Fruit fly (Drosophila melanogaster) S2 (cell line): ENCODE results near the gene tgy.

Source experiments
- CG8478 ChIP-seq: fragments of >200 bp; optimal IDR thresholded peaks from 2 replicates; lab custom pipeline; 2018
- CTCF ChIP-seq, 2 experiments: fragments of >200 bp; optimal IDR thresholded peaks; 2 replicates each; lab custom pipeline; 2018

DNA sequence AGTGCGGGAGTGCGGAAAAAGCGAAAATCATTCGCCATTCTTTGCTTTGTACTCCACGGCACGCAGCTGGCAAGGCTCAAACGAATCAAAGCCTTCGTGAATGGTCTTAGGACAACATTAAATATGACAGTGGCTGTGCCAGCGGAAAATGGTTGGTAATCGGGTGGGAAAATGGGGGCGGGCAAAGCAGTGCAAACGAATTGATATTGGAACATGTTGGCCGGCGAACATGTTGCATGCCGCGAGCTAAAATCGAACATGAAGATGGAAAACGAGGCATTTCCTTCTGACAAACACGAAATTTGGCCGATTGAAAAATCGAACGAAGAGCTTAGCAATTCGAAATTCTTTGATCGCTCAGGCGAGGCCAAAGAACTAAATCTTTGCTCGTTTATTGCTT lies 30.9 kb downstream of the tgy start:
- TF ChIP-seq CTCF (optimal IDR thresholded peaks at IDR 0.05; lab: Kevin White, UChicago), result no peak
- no peak for TF ChIP-seq CG8478 (lab: Kevin White, UChicago)
